Fruit fly (Drosophila melanogaster) whole organism, pupa: Measurements from ENCODE around the gene CG33647.

ENCODE experiments used
- CG10348 ChIP-seq: fragments of 200-800 bp; sonication (Bioruptor generic); IDR thresholded peaks from 2 replicates; pipeline ENCODE4 v1.3.6; 2022; ENCODE audit warnings: missing biosample characterization, missing genetic modification characterization
- CG12605 ChIP-seq: fragments of 200-800 bp; sonication (Bioruptor generic); IDR thresholded peaks from 2 replicates; pipeline ENCODE4 v1.3.6; 2022; ENCODE audit warnings: missing biosample characterization, missing genetic modification characterization
- CG13204 ChIP-seq: fragments of 200-800 bp; sonication (Bioruptor generic); optimal IDR thresholded peaks from 2 replicates; lab custom pipeline; 2018; ENCODE audit warnings: missing biosample characterization, mild to moderate bottlenecking, missing genetic modification characterization, moderate library complexity
- CG14655 ChIP-seq: fragments of 200-800 bp; sonication (Bioruptor generic); optimal IDR thresholded peaks from 3 replicates; lab custom pipeline; 2017; ENCODE audit warnings: mild to moderate bottlenecking, missing biosample characterization, missing genetic modification reagents, missing genetic modification characterization
- CG15710 ChIP-seq: fragments of 200-800 bp; sonication (Bioruptor generic); optimal IDR thresholded peaks from 2 replicates; lab custom pipeline; 2018; ENCODE audit warnings: missing biosample characterization, mild to moderate bottlenecking, missing genetic modification characterization, moderate library complexity
- CG17806 ChIP-seq: fragments of 200-800 bp; sonication (Bioruptor generic); optimal IDR thresholded peaks from 2 replicates; lab custom pipeline; 2018; ENCODE audit warnings: missing biosample characterization, mild to moderate bottlenecking, missing genetic modification characterization, moderate library complexity
- CG32121 ChIP-seq: fragments of 200-800 bp; sonication (Bioruptor generic); IDR thresholded peaks from 2 replicates; pipeline ENCODE4 v1.3.6; 2022; ENCODE audit warnings: missing biosample characterization, missing genetic modification characterization
- CG34367 ChIP-seq: fragments of 200-800 bp; sonication (Bioruptor generic); optimal IDR thresholded peaks from 2 replicates; lab custom pipeline; 2018; ENCODE audit warnings: missing biosample characterization, mild to moderate bottlenecking, missing genetic modification characterization
- CG4496 ChIP-seq: fragments of 200-800 bp; sonication (Bioruptor generic); IDR thresholded peaks from 3 replicates; pipeline ENCODE4 v1.3.6; 2022; ENCODE audit warnings: missing biosample characterization, missing genetic modification characterization
- CG8159 ChIP-seq: fragments of 200-800 bp; sonication (Bioruptor generic); optimal IDR thresholded peaks from 3 replicates; lab custom pipeline; 2018; ENCODE audit warnings: missing biosample characterization, mild to moderate bottlenecking, missing genetic modification characterization, moderate library complexity
- CG8301 ChIP-seq: fragments of 200-800 bp; sonication (Bioruptor generic); optimal IDR thresholded peaks from 2 replicates; lab custom pipeline; 2018; ENCODE audit warnings: missing biosample characterization, mild to moderate bottlenecking, missing genetic modification characterization
- CG9948 ChIP-seq: fragments of 200-800 bp; sonication (Bioruptor generic); optimal IDR thresholded peaks from 2 replicates; lab custom pipeline; 2018; ENCODE audit warnings: missing biosample characterization, mild to moderate bottlenecking, missing genetic modification characterization, moderate library complexity
- D1 ChIP-seq: fragments of 200-800 bp; sonication (Bioruptor generic); optimal IDR thresholded peaks from 2 replicates; lab custom pipeline; 2018; ENCODE audit warnings: missing biosample characterization, mild to moderate bottlenecking, missing genetic modification characterization, moderate library complexity
- EcR ChIP-seq: fragments of 200-800 bp; sonication (Bioruptor generic); optimal IDR thresholded peaks from 3 replicates; lab custom pipeline; 2019; ENCODE audit warnings: missing biosample characterization, missing genetic modification characterization, mild to moderate bottlenecking, moderate library complexity, missing genetic modification reagents
- Ets98B ChIP-seq: fragments of 200-800 bp; sonication (Bioruptor generic); IDR thresholded peaks from 2 replicates; pipeline ENCODE4 v1.3.6; 2022; ENCODE audit warnings: missing biosample characterization, missing genetic modification characterization
- Pif1A ChIP-seq: fragments of 200-800 bp; sonication (Bioruptor generic); optimal IDR thresholded peaks from 3 replicates; lab custom pipeline; 2016; ENCODE audit warnings: missing biosample characterization, missing genetic modification characterization
- Pif1B ChIP-seq: fragments of 200-800 bp; sonication (Bioruptor generic); optimal IDR thresholded peaks from 3 replicates; lab custom pipeline; 2016; ENCODE audit warnings: missing biosample characterization, missing genetic modification characterization
- Snoo ChIP-seq: fragments of 200-800 bp; sonication (Bioruptor generic); optimal IDR thresholded peaks from 3 replicates; lab custom pipeline; 2017; ENCODE audit warnings: missing biosample characterization, mild to moderate bottlenecking, missing genetic modification characterization, inconsistent platforms
- fd96Ca ChIP-seq: fragments of 200-800 bp; sonication (Bioruptor generic); IDR thresholded peaks from 3 replicates; pipeline ENCODE4 v1.3.6; 2022; ENCODE audit warnings: missing biosample characterization, missing genetic modification characterization
- gl ChIP-seq: fragments of 200-800 bp; sonication (Bioruptor generic); optimal IDR thresholded peaks from 2 replicates; lab custom pipeline; 2018; ENCODE audit warnings: missing biosample characterization, mild to moderate bottlenecking, missing genetic modification characterization
- rn ChIP-seq: fragments of 200-800 bp; sonication (Bioruptor generic); IDR thresholded peaks from 2 replicates; pipeline ENCODE4 v1.3.6; 2022; ENCODE audit warnings: missing biosample characterization, missing genetic modification characterization

The CG33647 gene

dm6 chr3L:19191874-19192631, 44.1 kb upstream of the CG33647 start:
- TF ChIP-seq CG15710 (tag; lab: Kevin White, UChicago) (no peak), CG8301 (tag; lab: Kevin White, UChicago) (no peak), CG34367 (tag; lab: Kevin White, UChicago) (no peak), rn (GFP tag; lab: Robert Waterston, UW) (no peak), Pif1A (GFP tag; lab: Kevin White, UChicago) (no peak), Snoo (tag; lab: Kevin White, UChicago) (no peak), CG14655 (no peak)
- TF ChIP-seq, all 21 proteins: peak for 0

- TF ChIP-seq CG8159 (tag; lab: Kevin White, UChicago) (no peak), CG12605 (no peak), gl (tag; lab: Kevin White, UChicago) (no peak), CG13204 (GFP tag; lab: Kevin White, UChicago) (no peak), CG32121 (GFP tag; lab: Robert Waterston, UW) (no peak), Pif1B (GFP tag; lab: Kevin White, UChicago) (no peak), Pif1A (GFP tag; lab: Kevin White, UChicago) (no peak), rn (GFP tag; lab: Robert Waterston, UW) (no peak), CG15710 (tag; lab: Kevin White, UChicago) (no peak), Snoo (tag; lab: Kevin White, UChicago) (no peak), CG34367 (tag; lab: Kevin White, UChicago) (no peak), fd96Ca (GFP tag; lab: Robert Waterston, UW) (no peak), CG10348 (GFP tag; lab: Robert Waterston, UW) (no peak), CG14655 (no peak), Ets98B (no peak), D1 (tag; lab: Kevin White, UChicago) (no peak)
These were observed 43.0 kb upstream of the CG33647 start for dm6 chr3L:19193154-19193553.

dm6 chr3L:19194066-19194683, 42.0 kb upstream of the CG33647 start:
- TF ChIP-seq Snoo (tag; lab: Kevin White, UChicago) (peak; percentile 92), CG12605 (peak; percentile 85), CG34367 (tag; lab: Kevin White, UChicago) (peak; percentile 93), CG32121 (GFP tag; lab: Robert Waterston, UW) (peak; percentile 81), Ets98B (peak; percentile 86), Pif1B (GFP tag; lab: Kevin White, UChicago) (peak; percentile 95), gl (tag; lab: Kevin White, UChicago) (peak; percentile 75), CG13204 (GFP tag; lab: Kevin White, UChicago) (peak; percentile 81), fd96Ca (GFP tag; lab: Robert Waterston, UW) (peak; percentile 76), CG10348 (GFP tag; lab: Robert Waterston, UW) (no peak), CG9948 (tag; lab: Kevin White, UChicago) (peak; percentile 95), CG8159 (tag; lab: Kevin White, UChicago) (peak; percentile 94), rn (GFP tag; lab: Robert Waterston, UW) (peak; percentile 74), EcR (GFP tag; lab: Kevin White, UChicago) (peak; percentile 2), CG15710 (tag; lab: Kevin White, UChicago) (peak; percentile 94), CG14655 (peak; percentile 95), CG4496 (peak; percentile 88), CG17806 (tag; lab: Kevin White, UChicago) (peak; percentile 95), Pif1A (GFP tag; lab: Kevin White, UChicago) (peak; percentile 87), CG8301 (tag; lab: Kevin White, UChicago) (peak; percentile 91), D1 (tag; lab: Kevin White, UChicago) (peak; percentile 79)

dm6 chr3L:19196112-19196511, 40.0 kb upstream of the CG33647 start:
- TF ChIP-seq CG17806 (tag; lab: Kevin White, UChicago) (no peak), CG8159 (tag; lab: Kevin White, UChicago) (no peak), Ets98B (no peak), fd96Ca (GFP tag; lab: Robert Waterston, UW) (no peak), CG14655 (no peak), CG13204 (GFP tag; lab: Kevin White, UChicago) (no peak), CG9948 (tag; lab: Kevin White, UChicago) (no peak), CG34367 (tag; lab: Kevin White, UChicago) (no peak), Snoo (tag; lab: Kevin White, UChicago) (no peak)
- TF ChIP-seq, all 21 proteins: peak for 0

dm6 chr3L:19196654-19197053, 39.5 kb upstream of the CG33647 start:
- TF ChIP-seq CG34367 (tag; lab: Kevin White, UChicago) (no peak), CG10348 (GFP tag; lab: Robert Waterston, UW) (no peak), Snoo (tag; lab: Kevin White, UChicago) (no peak), gl (tag; lab: Kevin White, UChicago) (no peak), Ets98B (no peak), Pif1B (GFP tag; lab: Kevin White, UChicago) (no peak), Pif1A (GFP tag; lab: Kevin White, UChicago) (no peak), D1 (tag; lab: Kevin White, UChicago) (no peak), fd96Ca (GFP tag; lab: Robert Waterston, UW) (no peak), CG12605 (no peak; the same call in 1 of the 2 replicates), CG15710 (tag; lab: Kevin White, UChicago) (peak; percentile 18), CG32121 (GFP tag; lab: Robert Waterston, UW) (no peak), CG17806 (tag; lab: Kevin White, UChicago) (peak; percentile 28), CG8301 (tag; lab: Kevin White, UChicago) (peak; percentile 51), CG8159 (tag; lab: Kevin White, UChicago) (peak; percentile 42), CG9948 (tag; lab: Kevin White, UChicago) (peak; percentile 31), CG14655 (peak; percentile 50), CG13204 (GFP tag; lab: Kevin White, UChicago) (no peak), CG4496 (no peak), EcR (GFP tag; lab: Kevin White, UChicago) (no peak), rn (GFP tag; lab: Robert Waterston, UW) (no peak)
